Fruit fly (Drosophila melanogaster): ENCODE measurements around the gene spz.

The spz gene

DNA sequence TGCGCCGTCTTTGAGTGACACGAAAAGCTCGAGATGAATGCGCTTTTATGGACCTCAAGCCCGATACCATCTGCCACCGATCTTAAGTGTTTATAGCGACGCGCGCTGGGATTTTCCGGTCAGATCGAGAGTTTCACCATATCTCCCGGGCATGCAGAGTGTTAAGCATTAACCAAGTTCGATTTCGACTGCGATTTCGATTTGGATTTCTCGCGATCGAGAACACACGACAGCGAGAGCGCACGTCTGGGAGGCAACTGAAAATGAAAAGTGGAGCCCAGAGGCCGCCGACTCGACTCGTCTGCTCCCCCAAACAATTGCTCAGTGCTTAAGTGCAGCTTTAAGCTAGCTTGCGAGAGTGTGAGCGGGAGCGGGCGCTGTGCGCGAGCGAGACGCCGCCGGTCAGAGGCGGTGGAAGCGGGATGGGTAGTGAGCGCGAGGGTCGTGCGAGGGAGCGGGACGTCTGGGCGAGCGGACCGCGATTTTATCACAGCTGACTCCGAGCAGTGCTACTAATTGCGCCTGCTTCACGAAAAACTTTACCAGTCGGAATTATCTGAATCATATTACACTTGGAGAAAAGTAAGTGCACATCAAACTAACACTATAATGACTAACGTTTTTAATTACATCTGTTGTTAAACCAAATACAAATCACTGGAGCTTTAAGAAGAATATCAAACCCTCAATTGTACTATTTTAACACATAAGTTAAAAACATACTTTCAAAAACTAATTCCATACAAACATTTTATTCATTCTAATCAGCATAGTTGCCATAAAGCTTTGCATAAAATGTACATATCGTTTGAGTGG, at the start of gene spz (continued):
- no peak for TF ChIP-seq CG14965 (GFP tag; optimal IDR thresholded peaks at IDR 0.05; ENCODE audit: borderline replicate concordance)
- TF ChIP-seq CG8359 (GFP tag; optimal IDR thresholded peaks at IDR 0.05; ENCODE audit: borderline replicate concordance) = no peak
- peak; percentile 30; the same call in 1 of the 2 replicates for TF ChIP-seq Drgx (GFP tag; IDR thresholded peaks at IDR 0.05)
- no peak for TF ChIP-seq dan (GFP tag; IDR thresholded peaks at IDR 0.05)
- no peak for TF ChIP-seq pb (GFP tag; optimal IDR thresholded peaks at IDR 0.05)
- TF ChIP-seq tap (tag; optimal IDR thresholded peaks at IDR 0.05) = no peak
- no peak for TF ChIP-seq aop (GFP tag; IDR thresholded peaks at IDR 0.05)
- TF ChIP-seq ewg (GFP tag; optimal IDR thresholded peaks at IDR 0.05) = no peak
- no peak for TF ChIP-seq CG31365 (tag; optimal IDR thresholded peaks at IDR 0.05)
- no peak for TF ChIP-seq pita (GFP tag; optimal IDR thresholded peaks at IDR 0.05)
- no peak for TF ChIP-seq CG7987 (GFP tag; optimal IDR thresholded peaks at IDR 0.05)
- TF ChIP-seq CG16815 (GFP tag; optimal IDR thresholded peaks at IDR 0.05) = no peak
- TF ChIP-seq amos (GFP tag; IDR thresholded peaks at IDR 0.05; ENCODE audit: partially characterized antibody) = peak; percentile 21; the same call in 1 of the 2 replicates
- TF ChIP-seq CG13123 (GFP tag; optimal IDR thresholded peaks at IDR 0.05) = no peak
- TF ChIP-seq Rx (GFP tag; IDR thresholded peaks at IDR 0.05) = no peak
- no peak for TF ChIP-seq stwl (tag; optimal IDR thresholded peaks at IDR 0.05)
- TF ChIP-seq CG2129 (GFP tag; IDR thresholded peaks at IDR 0.05; ENCODE audit: partially characterized antibody) = no peak
- TF ChIP-seq CG11085 (GFP tag; IDR thresholded peaks at IDR 0.05) = no peak
- 0 out of 2 replicates have a peak, but pooled peaks have one; percentile 26 for TF ChIP-seq CG6689 (GFP tag; IDR thresholded peaks at IDR 0.05)
- TF ChIP-seq Tbp (GFP tag; optimal IDR thresholded peaks at IDR 0.05) = no peak
- no peak for TF ChIP-seq CG17912 (GFP tag; optimal IDR thresholded peaks at IDR 0.05)
- no peak for TF ChIP-seq CG18262 (tag; optimal IDR thresholded peaks at IDR 0.05)
- no peak for TF ChIP-seq NC2α (GFP tag; optimal IDR thresholded peaks at IDR 0.05)
- no peak for TF ChIP-seq fd64A (GFP tag; optimal IDR thresholded peaks at IDR 0.05)
- TF ChIP-seq CHES-1-like (GFP tag; optimal IDR thresholded peaks at IDR 0.05) = no peak
- TF ChIP-seq CG11247 (GFP tag; IDR thresholded peaks at IDR 0.05) = no peak
- TF ChIP-seq ap (GFP tag; IDR thresholded peaks at IDR 0.05) = no peak
- no peak for TF ChIP-seq CrebB (tag; optimal IDR thresholded peaks at IDR 0.05)
- TF ChIP-seq CG10565 (GFP tag; optimal IDR thresholded peaks at IDR 0.05) = no peak
- no peak for TF ChIP-seq CG18619 (GFP tag; optimal IDR thresholded peaks at IDR 0.05)
- no peak for TF ChIP-seq lola (GFP tag; optimal IDR thresholded peaks at IDR 0.05)
- TF ChIP-seq knrl (GFP tag; IDR thresholded peaks at IDR 0.05; ENCODE audit: partially characterized antibody) = no peak
- TF ChIP-seq CG1647 (GFP tag; optimal IDR thresholded peaks at IDR 0.05) = no peak
- peak; percentile 18 for TF ChIP-seq Six4 (GFP tag; optimal IDR thresholded peaks at IDR 0.05)
- peak; percentile 54 for TF ChIP-seq Sox102F (GFP tag; optimal IDR thresholded peaks at IDR 0.05)
- no peak for TF ChIP-seq CG31441 (GFP tag; IDR thresholded peaks at IDR 0.05)
- peak; percentile 50 for TF ChIP-seq CG17359 (tag; optimal IDR thresholded peaks at IDR 0.05)
- TF ChIP-seq Mad (GFP tag; optimal IDR thresholded peaks at IDR 0.05) = no peak
- no peak for TF ChIP-seq cas (GFP tag; IDR thresholded peaks at IDR 0.05)
- no peak for TF ChIP-seq gce (GFP tag; IDR thresholded peaks at IDR 0.05)
- TF ChIP-seq bcd (GFP tag; optimal IDR thresholded peaks at IDR 0.05) = peak; percentile 8
- TF ChIP-seq CG10959 (GFP tag; IDR thresholded peaks at IDR 0.05) = no peak
- no peak for TF ChIP-seq D19A (tag; optimal IDR thresholded peaks at IDR 0.05)
- no peak for TF ChIP-seq Ssrp (tag; optimal IDR thresholded peaks at IDR 0.05)
- no peak for TF ChIP-seq HmgD (GFP tag; optimal IDR thresholded peaks at IDR 0.05)
- no peak for TF ChIP-seq onecut (GFP tag; IDR thresholded peaks at IDR 0.05)
- no peak for TF ChIP-seq gfzf (GFP tag; optimal IDR thresholded peaks at IDR 0.05)
- TF ChIP-seq CG14860 (GFP tag; IDR thresholded peaks at IDR 0.05; ENCODE audit: partially characterized antibody) = 0 out of 3 replicates have a peak, but pooled peaks have one; percentile 41
- TF ChIP-seq CG2678 (tag; optimal IDR thresholded peaks at IDR 0.05) = peak; percentile 24

Data from whole organism, embryonic.